Worm (Caenorhabditis elegans): ENCODE data around the gene ulp-2.

ulp-2 gene

ce11 chrII:4941541-4942206, 18.0 kb downstream of the ulp-2 start, which contains the start of gene ZK546.19:
Gene ZK546.19 (plus strand): TSS chrII:4941726.
- TF ChIP-seq snpc-4 (tag; optimal IDR thresholded peaks at IDR 0.05) = no peak
- no peak for TF ChIP-seq ztf-11 (tag; optimal IDR thresholded peaks at IDR 0.05)
- TF ChIP-seq sptf-1 (tag; optimal IDR thresholded peaks at IDR 0.05) = no peak
- no peak for TF ChIP-seq lsy-2 (tag; optimal IDR thresholded peaks at IDR 0.05)
- TF ChIP-seq cnd-1 (tag; optimal IDR thresholded peaks at IDR 0.05) = no peak
- TF ChIP-seq ceh-43 (GFP tag; optimal IDR thresholded peaks at IDR 0.05) = no peak
- no peak for TF ChIP-seq mls-2 (tag; optimal IDR thresholded peaks at IDR 0.05)
- no peak for TF ChIP-seq tbx-8 (GFP tag; optimal IDR thresholded peaks at IDR 0.05)
- peak; percentile 98 for TF ChIP-seq elt-1 (tag; optimal IDR thresholded peaks at IDR 0.05; ENCODE audit: borderline replicate concordance, insufficient read depth)
- no peak for TF ChIP-seq flh-1 (GFP tag; optimal IDR thresholded peaks at IDR 0.05)
- no peak for TF ChIP-seq unc-39 (tag; optimal IDR thresholded peaks at IDR 0.05)
- TF ChIP-seq mab-5 (tag; optimal IDR thresholded peaks at IDR 0.05) = no peak
- no peak for TF ChIP-seq pha-4 (tag; optimal IDR thresholded peaks at IDR 0.05)
- TF ChIP-seq ces-1 (GFP tag; optimal IDR thresholded peaks at IDR 0.05) = peak; percentile 30
- no peak for TF ChIP-seq blmp-1 (tag; optimal IDR thresholded peaks at IDR 0.05)
- TF ChIP-seq mep-1 (tag; optimal IDR thresholded peaks at IDR 0.05) = no peak

- TF ChIP-seq flh-1 (GFP tag; optimal IDR thresholded peaks at IDR 0.05) = no peak
- TF ChIP-seq nhr-237 (tag; optimal IDR thresholded peaks at IDR 0.05) = no peak
- no peak for TF ChIP-seq ceh-43 (GFP tag; optimal IDR thresholded peaks at IDR 0.05)
- TF ChIP-seq ceh-83 (GFP tag; optimal IDR thresholded peaks at IDR 0.05) = no peak
- TF ChIP-seq snpc-4 (tag; optimal IDR thresholded peaks at IDR 0.05) = no peak
- TF ChIP-seq lsy-2 (tag; optimal IDR thresholded peaks at IDR 0.05) = no peak
- TF ChIP-seq bed-3 (GFP tag; optimal IDR thresholded peaks at IDR 0.05) = no peak
- no peak for TF ChIP-seq hlh-1 (tag; optimal IDR thresholded peaks at IDR 0.05)
- TF ChIP-seq cnd-1 (tag; optimal IDR thresholded peaks at IDR 0.05) = no peak
These were observed 18.6 kb downstream of the ulp-2 start, which contains the start of gene cblc-1 for ce11 chrII:4941050-4941449. Gene cblc-1 (minus strand): TSS chrII:4941150.

- TF ChIP-seq flh-1 (GFP tag; optimal IDR thresholded peaks at IDR 0.05) (no peak), lsy-2 (tag; optimal IDR thresholded peaks at IDR 0.05) (no peak), unc-120 (tag; optimal IDR thresholded peaks at IDR 0.05; ENCODE audit: poor library complexity, severe bottlenecking) (no peak), nhr-12 (tag; optimal IDR thresholded peaks at IDR 0.05) (no peak), hlh-1 (tag; optimal IDR thresholded peaks at IDR 0.05) (no peak), nhr-28 (tag; optimal IDR thresholded peaks at IDR 0.05) (no peak), lin-13 (tag; optimal IDR thresholded peaks at IDR 0.05) (no peak), elt-1 (tag; optimal IDR thresholded peaks at IDR 0.05; ENCODE audit: borderline replicate concordance, insufficient read depth) (no peak), sptf-1 (tag; optimal IDR thresholded peaks at IDR 0.05) (no peak), mep-1 (tag; optimal IDR thresholded peaks at IDR 0.05) (no peak), unc-39 (tag; optimal IDR thresholded peaks at IDR 0.05) (no peak), nhr-76 (tag; optimal IDR thresholded peaks at IDR 0.05) (no peak), bed-3 (GFP tag; optimal IDR thresholded peaks at IDR 0.05) (no peak)
These were observed 21.9 kb downstream of the ulp-2 start, which contains the start of gene ZK546.4 for ce11 chrII:4937743-4938142. Gene ZK546.4 (plus strand): TSS chrII:4938043.

- peak; percentile 71 for TF ChIP-seq ces-1 (GFP tag; optimal IDR thresholded peaks at IDR 0.05)
- TF ChIP-seq ceh-39 (tag; optimal IDR thresholded peaks at IDR 0.05) = peak; percentile 39
- TF ChIP-seq drap-1 (GFP tag; optimal IDR thresholded peaks at IDR 0.05) = no peak
These were observed 24.2 kb downstream of the ulp-2 start, which contains the start of gene ZK546.5 for ce11 chrII:4935518-4935917. Gene ZK546.5 (plus strand): TSS chrII:4935818.

- TF ChIP-seq unc-120 (tag; optimal IDR thresholded peaks at IDR 0.05; ENCODE audit: poor library complexity, severe bottlenecking) (no peak), hlh-1 (tag; optimal IDR thresholded peaks at IDR 0.05) (no peak), unc-62 (GFP tag; optimal IDR thresholded peaks at IDR 0.05) (no peak), nhr-76 (tag; optimal IDR thresholded peaks at IDR 0.05) (no peak), sptf-1 (tag; optimal IDR thresholded peaks at IDR 0.05) (no peak), snpc-4 (tag; optimal IDR thresholded peaks at IDR 0.05) (no peak), elt-3 (tag; optimal IDR thresholded peaks at IDR 0.05) (no peak), nhr-12 (tag; optimal IDR thresholded peaks at IDR 0.05) (no peak), ceh-83 (GFP tag; optimal IDR thresholded peaks at IDR 0.05) (no peak), mls-2 (tag; optimal IDR thresholded peaks at IDR 0.05) (no peak), sem-2 (GFP tag; optimal IDR thresholded peaks at IDR 0.05) (no peak), ceh-39 (tag; optimal IDR thresholded peaks at IDR 0.05) (no peak), bed-3 (GFP tag; optimal IDR thresholded peaks at IDR 0.05) (no peak), lsy-2 (tag; optimal IDR thresholded peaks at IDR 0.05) (no peak), ham-2 (GFP tag; optimal IDR thresholded peaks at IDR 0.05) (no peak), drap-1 (GFP tag; optimal IDR thresholded peaks at IDR 0.05) (no peak), mab-5 (tag; optimal IDR thresholded peaks at IDR 0.05) (no peak)
These were observed 24.7 kb downstream of the ulp-2 start, which contains the start of gene gst-30 for ce11 chrII:4934954-4935353. Gene gst-30 (minus strand): TSS chrII:4935054.
